Fruit fly (Drosophila melanogaster) S2 (cell line): Measurements from ENCODE around the gene CG2225.

ENCODE experiments used
- CG8478 ChIP-seq: fragments of >200 bp; optimal IDR thresholded peaks from 2 replicates; lab custom pipeline; 2018
- CTCF ChIP-seq, 2 experiments: fragments of >200 bp; optimal IDR thresholded peaks; 2 replicates each; lab custom pipeline; 2018

DNA sequence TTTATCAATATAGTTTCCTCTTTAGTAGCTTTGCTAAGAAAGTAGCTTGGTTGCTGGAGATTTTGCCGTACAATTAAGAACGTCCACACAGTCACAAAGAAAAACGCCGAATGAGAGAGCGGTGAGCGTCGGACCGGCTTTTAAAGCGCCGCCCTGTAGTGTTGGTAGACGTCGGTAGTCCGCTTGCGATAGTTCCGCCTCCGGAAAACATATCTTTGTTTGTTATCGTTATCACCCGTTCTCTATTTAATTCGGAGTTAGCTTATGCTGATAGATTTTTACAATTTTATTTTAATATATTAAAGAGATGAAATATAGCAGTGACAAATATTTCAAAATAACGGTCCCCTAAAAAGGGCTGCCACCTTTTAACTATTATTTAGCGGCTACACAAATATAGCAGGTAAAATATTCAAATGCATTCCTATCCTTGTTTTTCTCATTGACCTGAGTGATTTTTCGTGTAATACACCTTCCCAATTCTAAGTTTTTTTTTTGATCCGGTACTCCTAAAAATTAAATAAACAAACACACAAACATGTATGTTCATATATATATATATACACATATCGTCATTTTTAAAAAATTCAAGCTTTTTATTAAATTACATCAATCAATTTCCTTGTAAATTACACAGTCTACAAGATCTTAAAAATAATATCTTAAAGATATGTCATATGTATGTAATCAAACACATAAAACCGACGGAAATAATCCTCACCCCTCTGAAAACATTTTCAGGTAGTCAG, 47.3 kb downstream of the CG2225 start, which contains the start of gene Df31:
- TF ChIP-seq CG8478 (lab: Kevin White, UChicago): no peak
- peak in 1 of 2 experiments; percentile 16 for TF ChIP-seq CTCF (optimal IDR thresholded peaks at IDR 0.05; lab: Kevin White, UChicago)
